Fruit fly (Drosophila melanogaster) whole organism, prepupa: ENCODE data around the gene PEK.

ENCODE experiments used
- CG32006 ChIP-seq: fragments of 200-800 bp; sonication (Bioruptor generic); optimal IDR thresholded peaks from 3 replicates; lab custom pipeline; 2017; ENCODE audit warnings: missing biosample characterization, mild to moderate bottlenecking, missing genetic modification characterization
- CG34406 ChIP-seq: fragments of 200-800 bp; sonication (Bioruptor generic); optimal IDR thresholded peaks from 3 replicates; lab custom pipeline; 2016; ENCODE audit warnings: missing biosample characterization, missing genetic modification characterization
- CG6276 ChIP-seq: fragments of 200-800 bp; sonication (Bioruptor generic); optimal IDR thresholded peaks from 2 replicates; lab custom pipeline; 2017; ENCODE audit warnings: missing biosample characterization, mild to moderate bottlenecking, missing genetic modification characterization
- CG7368 ChIP-seq: fragments of 200-800 bp; sonication (Bioruptor generic); optimal IDR thresholded peaks from 3 replicates; lab custom pipeline; 2016; ENCODE audit warnings: missing biosample characterization, missing genetic modification characterization
- CG8119 ChIP-seq: fragments of 200-800 bp; sonication (Bioruptor generic); IDR thresholded peaks from 3 replicates; pipeline ENCODE4 v1.3.6; 2022; ENCODE audit warnings: missing biosample characterization, missing genetic modification characterization
- CG8632 ChIP-seq: fragments of 200-800 bp; sonication (Bioruptor generic); optimal IDR thresholded peaks from 3 replicates; lab custom pipeline; 2016; ENCODE audit warnings: missing biosample characterization, missing genetic modification characterization
- CG9139 ChIP-seq: fragments of 200-800 bp; sonication (Bioruptor generic); optimal IDR thresholded peaks from 3 replicates; lab custom pipeline; 2017; ENCODE audit warnings: missing biosample characterization, mild to moderate bottlenecking, missing genetic modification characterization
- Eip93F ChIP-seq: fragments of 200-800 bp; sonication (Bioruptor generic); optimal IDR thresholded peaks from 2 replicates; lab custom pipeline; 2016; ENCODE audit warnings: missing biosample characterization, mild to moderate bottlenecking, missing genetic modification characterization
- Met ChIP-seq: fragments of 200-800 bp; sonication (Bioruptor generic); optimal IDR thresholded peaks from 3 replicates; lab custom pipeline; 2016; ENCODE audit warnings: missing biosample characterization, missing genetic modification characterization
- esn ChIP-seq: fragments of 200-800 bp; sonication (Bioruptor generic); optimal IDR thresholded peaks from 2 replicates; lab custom pipeline; 2016; ENCODE audit warnings: missing biosample characterization, mild to moderate bottlenecking, missing genetic modification characterization, moderate library complexity
- fd85E ChIP-seq: fragments of 200-800 bp; sonication (Bioruptor generic); optimal IDR thresholded peaks from 3 replicates; lab custom pipeline; 2016; ENCODE audit warnings: missing biosample characterization, missing genetic modification characterization
- pdm3 ChIP-seq: fragments of 200-800 bp; sonication (Bioruptor generic); optimal IDR thresholded peaks from 3 replicates; lab custom pipeline; 2016; ENCODE audit warnings: missing biosample characterization, missing genetic modification characterization
- spab ChIP-seq: fragments of 200-800 bp; sonication (Bioruptor generic); optimal IDR thresholded peaks from 2 replicates; lab custom pipeline; 2017; ENCODE audit warnings: missing biosample characterization, mild to moderate bottlenecking, missing genetic modification characterization, missing genetic modification reagents

Gene PEK

dm6 chr3R:5412306-5412705, 52.2 kb downstream of the PEK start, which contains the start of gene Orco:
Gene Orco (minus strand): TSS chr3R:5412406.
- TF ChIP-seq CG6276 (GFP tag; lab: Kevin White, UChicago) = no peak
- TF ChIP-seq esn (GFP tag; lab: Kevin White, UChicago) = no peak
- TF ChIP-seq CG34406 (GFP tag; lab: Kevin White, UChicago) = no peak
- no peak for TF ChIP-seq CG8632 (GFP tag; lab: Kevin White, UChicago)
- TF ChIP-seq CG32006 (GFP tag; lab: Kevin White, UChicago) = no peak
- TF ChIP-seq CG8119 = no peak
- TF ChIP-seq pdm3 (GFP tag; lab: Kevin White, UChicago) = no peak
- TF ChIP-seq Met = no peak
- no peak for TF ChIP-seq spab (GFP tag; lab: Kevin White, UChicago)
- TF ChIP-seq fd85E (GFP tag; lab: Kevin White, UChicago) = no peak
- TF ChIP-seq CG9139 (GFP tag; lab: Kevin White, UChicago) = no peak
- TF ChIP-seq CG7368 = no peak
- no peak for TF ChIP-seq Eip93F
- TF ChIP-seq, all 60 proteins: peak for 0
